Worm (Caenorhabditis elegans) whole organism, young adult: ENCODE data around the gene C47D2.1.

Experiments
- mxl-1 ChIP-seq: sonication (generic microtip); optimal IDR thresholded peaks from 2 replicates; lab custom pipeline; 2016; ENCODE audit warnings: missing genetic modification characterization, missing compliant biosample characterization
- tbp1 ChIP-seq: fragments of 200-800 bp; sonication (Bioruptor generic); optimal IDR thresholded peaks from 2 replicates; lab custom pipeline; 2018; ENCODE audit warnings: mild to moderate bottlenecking, missing genetic modification characterization, missing compliant biosample characterization
- ztf-22 ChIP-seq: fragments of 200-800 bp; sonication (Bioruptor generic); optimal IDR thresholded peaks from 2 replicates; lab custom pipeline; 2018; ENCODE audit warnings: mild to moderate bottlenecking, missing genetic modification characterization, moderate library complexity, missing compliant biosample characterization
- ztf-26 ChIP-seq: sonication (generic microtip); optimal IDR thresholded peaks from 2 replicates; lab custom pipeline; 2017; ENCODE audit warnings: missing genetic modification characterization, missing compliant biosample characterization

DNA sequence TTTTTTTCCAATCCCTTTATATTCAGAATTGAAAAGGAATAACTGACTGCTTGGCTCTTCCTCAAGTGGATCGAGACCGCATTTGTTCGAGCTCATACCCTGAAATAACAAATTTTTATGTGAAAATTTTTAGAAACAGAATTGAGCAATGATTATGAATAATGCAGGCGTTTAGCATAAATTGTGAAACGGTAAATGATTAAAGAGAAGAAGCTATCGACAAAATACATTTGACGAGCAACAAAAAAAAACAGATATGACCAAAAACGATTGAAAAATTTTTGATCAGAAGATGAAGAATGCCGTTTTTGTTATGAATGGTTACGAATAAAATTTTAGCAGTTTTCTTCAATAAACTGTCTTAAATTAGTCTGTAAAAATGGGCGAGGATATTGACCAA, 11.2 kb upstream of the C47D2.1 start, which contains the start of gene C17H11.6:
- TF ChIP-seq mxl-1 (tag; lab: Kevin White, UChicago) (no peak), ztf-26 (tag; lab: Kevin White, UChicago) (no peak), ztf-22 (GFP tag; lab: Kevin White, UChicago) (no peak), tbp1 (no peak)
